Fruit fly (Drosophila melanogaster) whole organism, embryonic: Measurements from ENCODE around the gene DZIP1.

Source experiments
- Abd-B ChIP-seq: fragments of 200-800 bp; sonication (Bioruptor generic); optimal IDR thresholded peaks from 2 replicates; lab custom pipeline; 2018; ENCODE audit warnings: missing biosample characterization, mild to moderate bottlenecking, missing genetic modification characterization, moderate library complexity
- Atf-2 ChIP-seq: fragments of 200-800 bp; sonication (Bioruptor generic); optimal IDR thresholded peaks from 2 replicates; lab custom pipeline; 2016; ENCODE audit warnings: missing biosample characterization, missing genetic modification characterization
- Bteb2 ChIP-seq: fragments of 200-800 bp; sonication (Bioruptor generic); optimal IDR thresholded peaks from 2 replicates; lab custom pipeline; 2016; ENCODE audit warnings: missing biosample characterization, missing genetic modification characterization
- CG10959 ChIP-seq: fragments of 200-800 bp; sonication (Bioruptor generic); IDR thresholded peaks from 2 replicates; pipeline ENCODE4 v1.3.6; 2022; ENCODE audit warnings: missing biosample characterization, missing genetic modification characterization
- CG11560 ChIP-seq: fragments of 200-800 bp; sonication (Bioruptor generic); IDR thresholded peaks from 3 replicates; pipeline ENCODE4 v1.3.6; 2022; ENCODE audit warnings: missing biosample characterization, missing genetic modification characterization
- CG12104 ChIP-seq: fragments of 200-800 bp; sonication (Bioruptor generic); optimal IDR thresholded peaks from 3 replicates; lab custom pipeline; 2016; ENCODE audit warnings: missing biosample characterization, missing genetic modification characterization
- CG17829 ChIP-seq: fragments of 200-800 bp; optimal IDR thresholded peaks from 2 replicates; lab custom pipeline; 2019; ENCODE audit warnings: missing biosample characterization, mild to moderate bottlenecking, missing genetic modification characterization, moderate library complexity
- CG17912 ChIP-seq: fragments of 200-800 bp; sonication (Bioruptor generic); optimal IDR thresholded peaks from 2 replicates; lab custom pipeline; 2018; ENCODE audit warnings: missing biosample characterization, mild to moderate bottlenecking, missing genetic modification characterization
- CG1792 ChIP-seq: fragments of 200-800 bp; sonication (Bioruptor generic); optimal IDR thresholded peaks from 2 replicates; lab custom pipeline; 2016; ENCODE audit warnings: missing biosample characterization, missing genetic modification characterization
- CG2712 ChIP-seq: fragments of 200-800 bp; optimal IDR thresholded peaks from 3 replicates; lab custom pipeline; 2019; ENCODE audit warnings: missing biosample characterization, mild to moderate bottlenecking, missing genetic modification characterization, moderate library complexity
- CG30020 ChIP-seq: fragments of 200-800 bp; optimal IDR thresholded peaks from 2 replicates; lab custom pipeline; 2019; ENCODE audit warnings: missing biosample characterization, mild to moderate bottlenecking, missing genetic modification characterization, moderate library complexity
- CG4820 ChIP-seq: fragments of 200-800 bp; sonication (Bioruptor generic); optimal IDR thresholded peaks from 3 replicates; lab custom pipeline; 2016; ENCODE audit warnings: missing biosample characterization, missing genetic modification characterization
- CG6683 ChIP-seq: fragments of 200-800 bp; sonication (Bioruptor generic); optimal IDR thresholded peaks from 2 replicates; lab custom pipeline; 2017; ENCODE audit warnings: missing biosample characterization, mild to moderate bottlenecking, missing genetic modification characterization, missing genetic modification reagents
- CG8924 ChIP-seq: fragments of 200-800 bp; optimal IDR thresholded peaks from 3 replicates; lab custom pipeline; 2019; ENCODE audit warnings: missing biosample characterization, mild to moderate bottlenecking, missing genetic modification characterization, moderate library complexity
- CG9215 ChIP-seq: fragments of 200-800 bp; sonication (Bioruptor generic); IDR thresholded peaks from 2 replicates; pipeline ENCODE4 v1.3.6; 2022; ENCODE audit warnings: missing biosample characterization, missing genetic modification characterization
- CG9817 ChIP-seq: fragments of 200-800 bp; sonication (Bioruptor generic); optimal IDR thresholded peaks from 2 replicates; lab custom pipeline; 2018; ENCODE audit warnings: missing biosample characterization, mild to moderate bottlenecking, missing genetic modification characterization, moderate library complexity
- D ChIP-seq, 2 experiments: fragments of 200-800 bp in 1 of 2; fragments of >200 bp in 1 of 2; sonication (Bioruptor generic) in 1 of 2; optimal IDR thresholded peaks; 2 replicates in 1 of 2; 3 replicates in 1 of 2; lab custom pipeline; 2017; ENCODE audit warnings: mild to moderate bottlenecking in 1 of 2, missing biosample characterization in 1 of 2, missing genetic modification characterization in 1 of 2, missing genetic modification reagents in 1 of 2
- Fer3 ChIP-seq: fragments of 200-800 bp; sonication (Bioruptor generic); optimal IDR thresholded peaks from 2 replicates; lab custom pipeline; 2018; ENCODE audit warnings: missing biosample characterization, mild to moderate bottlenecking, missing genetic modification characterization, moderate library complexity
- Hmr ChIP-seq: fragments of 200-800 bp; sonication (Bioruptor generic); optimal IDR thresholded peaks from 3 replicates; lab custom pipeline; 2017; ENCODE audit warnings: mild to moderate bottlenecking, missing biosample characterization, missing genetic modification reagents, missing genetic modification characterization
- Hsf ChIP-seq: fragments of 200-800 bp; sonication (Bioruptor generic); optimal IDR thresholded peaks from 3 replicates; lab custom pipeline; 2016; ENCODE audit warnings: missing biosample characterization, missing genetic modification characterization
- Lhr ChIP-seq: fragments of 200-800 bp; sonication (Bioruptor generic); optimal IDR thresholded peaks from 3 replicates; lab custom pipeline; 2017; ENCODE audit warnings: mild to moderate bottlenecking, missing biosample characterization, missing genetic modification reagents, missing genetic modification characterization
- Med ChIP-seq: fragments of 200-800 bp; sonication (Bioruptor generic); peaks from one replicate; lab custom pipeline; 2016; ENCODE audit warnings: missing biosample characterization, missing genetic modification characterization, mild to moderate bottlenecking, inconsistent platforms, moderate library complexity
- NC2β ChIP-seq: fragments of 200-800 bp; sonication (Bioruptor generic); optimal IDR thresholded peaks from 2 replicates; lab custom pipeline; 2016; ENCODE audit warnings: missing biosample characterization, missing genetic modification characterization
- Neu2 ChIP-seq: fragments of 200-800 bp; sonication (Bioruptor generic); optimal IDR thresholded peaks from 3 replicates; lab custom pipeline; 2016; ENCODE audit warnings: missing biosample characterization, missing genetic modification characterization, borderline replicate concordance
- Vsx1 ChIP-seq: fragments of 200-800 bp; sonication (Bioruptor generic); optimal IDR thresholded peaks from 2 replicates; lab custom pipeline; 2017; ENCODE audit warnings: missing biosample characterization, mild to moderate bottlenecking, missing genetic modification characterization, missing genetic modification reagents
- ac ChIP-seq: fragments of 200-800 bp; sonication (Bioruptor generic); optimal IDR thresholded peaks from 3 replicates; lab custom pipeline; 2017; ENCODE audit warnings: missing biosample characterization, mild to moderate bottlenecking, missing genetic modification characterization
- chif ChIP-seq, 2 experiments: fragments of 200-800 bp; sonication (Bioruptor generic); optimal IDR thresholded peaks; 3 replicates each; lab custom pipeline; 2016; ENCODE audit warnings: missing biosample characterization in 2 of 2, missing genetic modification characterization in 2 of 2
- ems ChIP-seq: fragments of 200-800 bp; sonication (Bioruptor generic); optimal IDR thresholded peaks from 3 replicates; lab custom pipeline; 2016; ENCODE audit warnings: missing biosample characterization, missing genetic modification characterization
- en ChIP-seq: fragments of 200-800 bp; sonication (Bioruptor generic); optimal IDR thresholded peaks from 2 replicates; lab custom pipeline; 2016; ENCODE audit warnings: missing biosample characterization, missing genetic modification characterization
- fd96Cb ChIP-seq: fragments of 200-800 bp; sonication (Bioruptor generic); optimal IDR thresholded peaks from 2 replicates; lab custom pipeline; 2018; ENCODE audit warnings: missing biosample characterization, mild to moderate bottlenecking, missing genetic modification characterization, moderate library complexity
- fu2 ChIP-seq: fragments of 200-800 bp; sonication (Bioruptor generic); optimal IDR thresholded peaks from 2 replicates; lab custom pipeline; 2016; ENCODE audit warnings: missing biosample characterization, missing genetic modification characterization
- gsb ChIP-seq: fragments of 200-800 bp; sonication (Bioruptor generic); IDR thresholded peaks from 2 replicates; pipeline ENCODE4 v1.3.6; 2022; ENCODE audit warnings: missing biosample characterization, missing genetic modification characterization
- kah ChIP-seq: fragments of 200-800 bp; sonication (Bioruptor generic); optimal IDR thresholded peaks from 2 replicates; lab custom pipeline; 2018; ENCODE audit warnings: missing biosample characterization, mild to moderate bottlenecking, missing genetic modification characterization
- klu ChIP-seq: fragments of 200-800 bp; sonication (Bioruptor generic); IDR thresholded peaks from 2 replicates; pipeline ENCODE4 v1.3.6; 2022; ENCODE audit warnings: missing biosample characterization, missing genetic modification characterization
- lilli ChIP-seq: fragments of 200-800 bp; sonication (Bioruptor generic); optimal IDR thresholded peaks from 3 replicates; lab custom pipeline; 2016; ENCODE audit warnings: missing biosample characterization, missing genetic modification characterization
- lov ChIP-seq, 2 experiments: fragments of 200-800 bp in 1 of 2; fragments of >200 bp in 1 of 2; sonication (Bioruptor generic) in 1 of 2; IDR thresholded peaks in 1 of 2; optimal IDR thresholded peaks in 1 of 2; 2 replicates in 1 of 2; 3 replicates in 1 of 2; pipeline versions ENCODE4 v1.3.6 to Lab custom; 2017 to 2022; ENCODE audit warnings: missing biosample characterization in 1 of 2, missing genetic modification characterization in 1 of 2
- maf-S ChIP-seq: fragments of 200-800 bp; sonication (Bioruptor generic); optimal IDR thresholded peaks from 2 replicates; lab custom pipeline; 2016; ENCODE audit warnings: missing biosample characterization, missing genetic modification characterization
- pros ChIP-seq: fragments of 200-800 bp; sonication (Bioruptor generic); optimal IDR thresholded peaks from 3 replicates; lab custom pipeline; 2019; ENCODE audit warnings: missing biosample characterization, mild to moderate bottlenecking, missing genetic modification characterization, moderate library complexity
- pum ChIP-seq: fragments of 200-800 bp; sonication (Bioruptor generic); optimal IDR thresholded peaks from 2 replicates; lab custom pipeline; 2016; ENCODE audit warnings: missing biosample characterization, missing genetic modification characterization
- rib ChIP-seq: fragments of 200-800 bp; sonication (Bioruptor generic); IDR thresholded peaks from 2 replicates; pipeline ENCODE4 v1.3.6; 2022; ENCODE audit warnings: missing biosample characterization, missing genetic modification characterization
- run ChIP-seq: fragments of 200-800 bp; sonication (Bioruptor generic); optimal IDR thresholded peaks from 3 replicates; lab custom pipeline; 2018; ENCODE audit warnings: missing biosample characterization, mild to moderate bottlenecking, missing genetic modification characterization
- sc ChIP-seq, 3 experiments: fragments of >200 bp in 2 of 3; fragments of 200-800 bp in 1 of 3; sonication (Bioruptor generic) in 1 of 3; optimal IDR thresholded peaks; 2 replicates in 2 of 3; 3 replicates in 1 of 3; lab custom pipeline; 2017; ENCODE audit warnings: mild to moderate bottlenecking in 1 of 3, missing biosample characterization in 1 of 3, missing genetic modification characterization in 1 of 3, missing genetic modification reagents in 1 of 3
- sob ChIP-seq: fragments of 200-800 bp; sonication (Bioruptor generic); IDR thresholded peaks from 2 replicates; pipeline ENCODE4 v1.3.6; 2022; ENCODE audit warnings: missing biosample characterization, missing genetic modification characterization
- toy ChIP-seq: fragments of 200-800 bp; sonication (Bioruptor generic); IDR thresholded peaks from 2 replicates; pipeline ENCODE4 v1.3.6; 2022; ENCODE audit warnings: missing biosample characterization, missing genetic modification characterization
- vfl ChIP-seq: fragments of 200-800 bp; sonication (Bioruptor generic); optimal IDR thresholded peaks from 2 replicates; lab custom pipeline; 2016; ENCODE audit warnings: missing biosample characterization, missing genetic modification characterization
- wek ChIP-seq: fragments of 200-800 bp; sonication (Bioruptor generic); optimal IDR thresholded peaks from 3 replicates; lab custom pipeline; 2018; ENCODE audit warnings: missing biosample characterization, mild to moderate bottlenecking, missing genetic modification characterization, moderate library complexity
- yki ChIP-seq: fragments of >200 bp; optimal IDR thresholded peaks from 3 replicates; lab custom pipeline; 2018
- zen2 ChIP-seq: fragments of 200-800 bp; sonication (Bioruptor generic); IDR thresholded peaks from 3 replicates; pipeline ENCODE4 v1.3.6; 2022; ENCODE audit warnings: missing biosample characterization, missing genetic modification characterization; ENCODE audit not compliant: partially characterized antibody
- zf30C ChIP-seq: fragments of 200-800 bp; sonication (Bioruptor generic); optimal IDR thresholded peaks from 3 replicates; lab custom pipeline; 2018; ENCODE audit warnings: missing biosample characterization, mild to moderate bottlenecking, missing genetic modification characterization
- zfh1 ChIP-seq: fragments of 200-800 bp; sonication (Bioruptor generic); IDR thresholded peaks from 3 replicates; pipeline ENCODE4 v1.3.6; 2022; ENCODE audit warnings: missing biosample characterization, missing genetic modification characterization

DZIP1 gene

DNA sequence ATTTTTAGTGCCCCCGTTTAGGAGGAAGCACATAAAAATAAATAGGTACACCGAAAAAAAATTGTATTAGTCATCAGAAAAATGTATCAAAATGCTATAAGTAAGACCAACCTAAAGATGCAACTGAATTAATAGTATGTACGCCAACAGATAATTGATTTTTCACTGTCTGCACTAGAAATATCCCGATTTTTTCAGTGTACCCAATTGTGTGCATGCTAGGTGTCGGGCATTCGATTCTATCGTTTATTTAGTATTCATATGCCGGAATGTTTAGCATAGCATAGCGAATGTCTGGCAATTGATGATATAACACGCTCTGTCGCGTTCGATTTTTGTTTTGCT, 52.3 kb downstream of the DZIP1 start (continued):
- peak; percentile 44 for TF ChIP-seq zf30C
- peak; percentile 89 for TF ChIP-seq Hsf (GFP tag; lab: Kevin White, UChicago)
- TF ChIP-seq D (optimal IDR thresholded peaks at IDR 0.05; lab: Kevin White, UChicago) = no peak
- TF ChIP-seq D (GFP tag; optimal IDR thresholded peaks at IDR 0.05; lab: Kevin White, UChicago) = peak; percentile 66
- peak; percentile 83 for TF ChIP-seq NC2β (GFP tag; lab: Kevin White, UChicago)
- peak; percentile 88 for TF ChIP-seq sob (GFP tag; lab: Robert Waterston, UW)
- peak; percentile 76 for TF ChIP-seq klu (GFP tag; lab: Robert Waterston, UW)
- peak; percentile 88 for TF ChIP-seq Abd-B (GFP tag; lab: Kevin White, UChicago)
- peak; percentile 81 for TF ChIP-seq CG1792 (GFP tag; lab: Kevin White, UChicago)
- peak; percentile 85 for TF ChIP-seq rib (GFP tag; lab: Robert Waterston, UW)
- TF ChIP-seq chif (GFP tag; optimal IDR thresholded peaks at IDR 0.05; lab: Kevin White, UChicago) = peak; percentile 87 to 92
- peak; percentile 89 for TF ChIP-seq lilli (GFP tag; lab: Kevin White, UChicago)
- TF ChIP-seq CG9215 (GFP tag; lab: Robert Waterston, UW) = peak; percentile 70
- TF ChIP-seq lov (optimal IDR thresholded peaks at IDR 0.05; lab: Kevin White, UChicago) = no peak
- peak; percentile 74; the same call in 1 of the 3 replicates for TF ChIP-seq lov (GFP tag; IDR thresholded peaks at IDR 0.05; lab: Robert Waterston, UW)
- TF ChIP-seq ac (GFP tag; lab: Kevin White, UChicago) = no peak
- no peak for TF ChIP-seq yki (lab: Kevin White, UChicago)
- TF ChIP-seq CG10959 = peak; percentile 68
- peak; percentile 88 for TF ChIP-seq Hmr (GFP tag; lab: Kevin White, UChicago)
- peak; percentile 55 for TF ChIP-seq Vsx1
- peak; percentile 79 for TF ChIP-seq CG4820 (GFP tag; lab: Kevin White, UChicago)
- no peak for TF ChIP-seq CG11560 (tag; lab: Robert Waterston, UW)
- peak; percentile 60 for TF ChIP-seq CG17912 (GFP tag; lab: Kevin White, UChicago)
- peak; percentile 74 for TF ChIP-seq run (tag; lab: Kevin White, UChicago)
- peak; percentile 24 for TF ChIP-seq CG30020
- no peak for TF ChIP-seq Neu2 (GFP tag; lab: Kevin White, UChicago)
- no peak for TF ChIP-seq zen2 (GFP tag; lab: Robert Waterston, UW)
- TF ChIP-seq toy = no peak
- TF ChIP-seq maf-S = peak; percentile 87
- TF ChIP-seq fd96Cb (tag; lab: Kevin White, UChicago) = peak; percentile 79
- peak; percentile 38 for TF ChIP-seq Lhr (GFP tag; lab: Kevin White, UChicago)
- peak; percentile 86 for TF ChIP-seq gsb (GFP tag; lab: Robert Waterston, UW)
- peak; percentile 81 for TF ChIP-seq en
- peak; percentile 85 for TF ChIP-seq Bteb2 (GFP tag; lab: Kevin White, UChicago)
- no peak for TF ChIP-seq sc (optimal IDR thresholded peaks at IDR 0.05; lab: Kevin White, UChicago)
- peak; percentile 66 for TF ChIP-seq sc (GFP tag; optimal IDR thresholded peaks at IDR 0.05; lab: Kevin White, UChicago)
- no peak for TF ChIP-seq pros
- TF ChIP-seq kah (GFP tag; lab: Kevin White, UChicago) = peak; percentile 54
- TF ChIP-seq CG9817 (tag; lab: Kevin White, UChicago) = peak; percentile 88
- peak; percentile 86 for TF ChIP-seq ems (GFP tag; lab: Kevin White, UChicago)
- peak; percentile 59 for TF ChIP-seq CG12104 (GFP tag; lab: Kevin White, UChicago)
- TF ChIP-seq CG6683 = peak; percentile 64
- TF ChIP-seq CG17829 = peak; percentile 52
- peak; percentile 82 for TF ChIP-seq CG2712 (tag; lab: Kevin White, UChicago)
- TF ChIP-seq CG8924 (tag; lab: Kevin White, UChicago) = peak; percentile 84
- peak; percentile 86 for TF ChIP-seq Fer3 (tag; lab: Kevin White, UChicago)
- peak; percentile 77 for TF ChIP-seq vfl (GFP tag; lab: Kevin White, UChicago)
- peak; percentile 99 for TF ChIP-seq Med (GFP tag; lab: Kevin White, UChicago)
- peak; percentile 64 for TF ChIP-seq wek (GFP tag; lab: Kevin White, UChicago)
- peak; percentile 83 for TF ChIP-seq Atf-2 (GFP tag; lab: Kevin White, UChicago)
- peak; percentile 87 for TF ChIP-seq pum (GFP tag; lab: Kevin White, UChicago)
- TF ChIP-seq fu2 (GFP tag; lab: Kevin White, UChicago) = peak; percentile 89
- TF ChIP-seq zfh1 (GFP tag; lab: Robert Waterston, UW) = peak; percentile 92
